Fruit fly (Drosophila melanogaster): ENCODE data around the gene CG9674.

DNA sequence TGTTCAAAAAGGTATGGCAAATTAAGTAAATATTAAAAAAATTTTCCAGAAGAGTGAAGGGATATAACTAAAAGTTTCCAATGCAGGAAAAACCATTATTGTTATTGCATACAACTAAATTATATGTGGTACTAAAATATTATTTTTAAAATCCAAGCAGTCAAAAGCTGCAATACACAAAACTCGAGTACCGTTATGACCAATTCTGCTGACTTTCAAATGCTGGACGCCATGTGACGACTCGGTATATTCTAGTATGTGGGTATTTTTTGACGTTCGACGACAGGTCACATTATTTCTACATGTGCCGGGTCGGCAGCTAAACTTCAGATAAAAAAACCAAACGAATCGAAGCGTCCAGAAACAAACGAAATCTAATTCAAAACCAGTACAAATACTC lies 608 bp upstream of the CG9674 start:
- TF ChIP-seq CG8478 (optimal IDR thresholded peaks at IDR 0.05) (no peak), CTCF (optimal IDR thresholded peaks at IDR 0.05) (peak in 1 of 2 experiments; percentile 41)
